Fruit fly (Drosophila melanogaster) whole organism, prepupa: ENCODE measurements around the gene CG8665.
A peak's percentile ranks its signal among the peaks of the same experiment; 100 is the strongest.

ENCODE experiments used
- Blimp-1 ChIP-seq: fragments of 200-800 bp; sonication (Bioruptor generic); optimal IDR thresholded peaks from 3 replicates; lab custom pipeline; 2017; ENCODE audit warnings: missing biosample characterization, missing genetic modification characterization, mild to moderate bottlenecking, moderate library complexity, missing genetic modification reagents
- CG10631 ChIP-seq: fragments of 200-800 bp; sonication (Bioruptor generic); optimal IDR thresholded peaks from 2 replicates; lab custom pipeline; 2016; ENCODE audit warnings: missing biosample characterization, missing genetic modification characterization
- CG10669 ChIP-seq: fragments of 200-800 bp; sonication (Bioruptor generic); optimal IDR thresholded peaks from 3 replicates; lab custom pipeline; 2018; ENCODE audit warnings: missing biosample characterization, mild to moderate bottlenecking, missing genetic modification characterization, moderate library complexity
- CG11762 ChIP-seq: fragments of 200-800 bp; sonication (Bioruptor generic); optimal IDR thresholded peaks from 3 replicates; lab custom pipeline; 2016; ENCODE audit warnings: missing biosample characterization, missing genetic modification characterization; ENCODE audit not compliant: insufficient read depth
- CG11902 ChIP-seq: fragments of 200-800 bp; sonication (Bioruptor generic); optimal IDR thresholded peaks from 3 replicates; lab custom pipeline; 2016; ENCODE audit warnings: missing biosample characterization, missing genetic modification characterization
- CG1621 ChIP-seq: fragments of 200-800 bp; sonication (Bioruptor generic); optimal IDR thresholded peaks from 3 replicates; lab custom pipeline; 2018; ENCODE audit warnings: missing biosample characterization, mild to moderate bottlenecking, missing genetic modification characterization
- CG16779 ChIP-seq: fragments of 200-800 bp; sonication (Bioruptor generic); optimal IDR thresholded peaks from 3 replicates; lab custom pipeline; 2017; ENCODE audit warnings: missing biosample characterization, mild to moderate bottlenecking, missing genetic modification characterization
- CG3032 ChIP-seq: fragments of 200-800 bp; optimal IDR thresholded peaks from 2 replicates; lab custom pipeline; 2019; ENCODE audit warnings: missing biosample characterization, mild to moderate bottlenecking, missing genetic modification characterization, moderate library complexity
- CG34406 ChIP-seq: fragments of 200-800 bp; sonication (Bioruptor generic); optimal IDR thresholded peaks from 3 replicates; lab custom pipeline; 2016; ENCODE audit warnings: missing biosample characterization, missing genetic modification characterization
- CG4318 ChIP-seq: fragments of 200-800 bp; sonication (Bioruptor generic); optimal IDR thresholded peaks from 3 replicates; lab custom pipeline; 2017; ENCODE audit warnings: missing biosample characterization, mild to moderate bottlenecking, missing genetic modification characterization
- CG6163 ChIP-seq: fragments of 200-800 bp; sonication (Bioruptor generic); IDR thresholded peaks from 3 replicates; pipeline ENCODE4 v1.3.6; 2022; ENCODE audit warnings: missing biosample characterization, missing genetic modification characterization
- CG6276 ChIP-seq: fragments of 200-800 bp; sonication (Bioruptor generic); optimal IDR thresholded peaks from 2 replicates; lab custom pipeline; 2017; ENCODE audit warnings: missing biosample characterization, mild to moderate bottlenecking, missing genetic modification characterization
- CG6792 ChIP-seq: fragments of 200-800 bp; sonication (Bioruptor generic); optimal IDR thresholded peaks from 3 replicates; lab custom pipeline; 2016; ENCODE audit warnings: missing biosample characterization, missing genetic modification characterization
- CG6808 ChIP-seq: fragments of 200-800 bp; sonication (Bioruptor generic); optimal IDR thresholded peaks from 3 replicates; lab custom pipeline; 2017; ENCODE audit warnings: missing biosample characterization, missing genetic modification characterization, mild to moderate bottlenecking, moderate library complexity, missing genetic modification reagents
- CG9139 ChIP-seq: fragments of 200-800 bp; sonication (Bioruptor generic); optimal IDR thresholded peaks from 3 replicates; lab custom pipeline; 2017; ENCODE audit warnings: missing biosample characterization, mild to moderate bottlenecking, missing genetic modification characterization
- Eip78C ChIP-seq: fragments of 200-800 bp; sonication (Bioruptor generic); peaks from one replicate; lab custom pipeline; 2016; ENCODE audit warnings: missing biosample characterization, missing genetic modification characterization
- Ets21C ChIP-seq: fragments of 200-800 bp; sonication (Bioruptor generic); optimal IDR thresholded peaks from 3 replicates; lab custom pipeline; 2016; ENCODE audit warnings: missing biosample characterization, missing genetic modification characterization
- Ets96B ChIP-seq: fragments of 200-800 bp; optimal IDR thresholded peaks from 2 replicates; lab custom pipeline; 2019; ENCODE audit warnings: missing biosample characterization, mild to moderate bottlenecking, missing genetic modification characterization, moderate library complexity
- Hr39 ChIP-seq: fragments of 200-800 bp; sonication (Bioruptor generic); optimal IDR thresholded peaks from 2 replicates; lab custom pipeline; 2016; ENCODE audit warnings: missing biosample characterization, missing genetic modification characterization
- Lpt ChIP-seq: fragments of 200-800 bp; sonication (Bioruptor generic); optimal IDR thresholded peaks from 3 replicates; lab custom pipeline; 2016; ENCODE audit warnings: missing biosample characterization, missing genetic modification characterization
- OdsH ChIP-seq: fragments of 200-800 bp; sonication (Bioruptor generic); optimal IDR thresholded peaks from 3 replicates; lab custom pipeline; 2016; ENCODE audit warnings: missing biosample characterization, missing genetic modification characterization
- Smox ChIP-seq: fragments of 200-800 bp; sonication (Bioruptor generic); optimal IDR thresholded peaks from 3 replicates; lab custom pipeline; 2016; ENCODE audit warnings: missing biosample characterization, missing genetic modification characterization
- Sox102F ChIP-seq: fragments of 200-800 bp; sonication (Bioruptor generic); optimal IDR thresholded peaks from 2 replicates; lab custom pipeline; 2016; ENCODE audit warnings: missing biosample characterization, mild to moderate bottlenecking, missing genetic modification characterization
- Sox14 ChIP-seq: fragments of 200-800 bp; sonication (Bioruptor generic); optimal IDR thresholded peaks from 3 replicates; lab custom pipeline; 2016; ENCODE audit warnings: missing biosample characterization, missing genetic modification characterization
- Sox15 ChIP-seq: fragments of 200-800 bp; sonication (Bioruptor generic); optimal IDR thresholded peaks from 3 replicates; lab custom pipeline; 2016; ENCODE audit warnings: missing biosample characterization, missing genetic modification characterization
- achi ChIP-seq: fragments of 200-800 bp; sonication (Bioruptor generic); optimal IDR thresholded peaks from 3 replicates; lab custom pipeline; 2016; ENCODE audit warnings: missing biosample characterization, missing genetic modification characterization
- cyc ChIP-seq: fragments of 200-800 bp; sonication (Bioruptor generic); optimal IDR thresholded peaks from 3 replicates; lab custom pipeline; 2016; ENCODE audit warnings: missing biosample characterization, missing genetic modification characterization
- eg ChIP-seq: fragments of 200-800 bp; sonication (Bioruptor generic); IDR thresholded peaks from 3 replicates; pipeline ENCODE4 v1.3.6; 2022; ENCODE audit warnings: missing biosample characterization, missing genetic modification characterization
- esn ChIP-seq: fragments of 200-800 bp; sonication (Bioruptor generic); optimal IDR thresholded peaks from 2 replicates; lab custom pipeline; 2016; ENCODE audit warnings: missing biosample characterization, mild to moderate bottlenecking, missing genetic modification characterization, moderate library complexity
- fd59A ChIP-seq: fragments of 200-800 bp; sonication (Bioruptor generic); optimal IDR thresholded peaks from 2 replicates; lab custom pipeline; 2017; ENCODE audit warnings: missing biosample characterization, mild to moderate bottlenecking, missing genetic modification characterization, missing genetic modification reagents
- fd85E ChIP-seq: fragments of 200-800 bp; sonication (Bioruptor generic); optimal IDR thresholded peaks from 3 replicates; lab custom pipeline; 2016; ENCODE audit warnings: missing biosample characterization, missing genetic modification characterization
- fkh ChIP-seq: fragments of 200-800 bp; sonication (Bioruptor generic); optimal IDR thresholded peaks from 3 replicates; lab custom pipeline; 2017; ENCODE audit warnings: missing biosample characterization, mild to moderate bottlenecking, missing genetic modification characterization, moderate library complexity
- lz ChIP-seq: fragments of 200-800 bp; sonication (Bioruptor generic); optimal IDR thresholded peaks from 3 replicates; lab custom pipeline; 2016; ENCODE audit warnings: missing biosample characterization, missing genetic modification characterization
- net ChIP-seq: fragments of 200-800 bp; sonication (Bioruptor generic); optimal IDR thresholded peaks from 3 replicates; lab custom pipeline; 2016; ENCODE audit warnings: missing biosample characterization, missing genetic modification characterization
- pdm3 ChIP-seq: fragments of 200-800 bp; sonication (Bioruptor generic); optimal IDR thresholded peaks from 3 replicates; lab custom pipeline; 2016; ENCODE audit warnings: missing biosample characterization, missing genetic modification characterization
- ss ChIP-seq, 2 experiments: fragments of 200-800 bp; sonication (Bioruptor generic); optimal IDR thresholded peaks; 2 replicates in 1 of 2; 3 replicates in 1 of 2; lab custom pipeline; 2017 to 2018; ENCODE audit warnings: mild to moderate bottlenecking in 2 of 2, missing biosample characterization in 2 of 2, missing genetic modification characterization in 2 of 2, moderate library complexity in 1 of 2
- topi ChIP-seq: fragments of 200-800 bp; sonication (Bioruptor generic); optimal IDR thresholded peaks from 3 replicates; lab custom pipeline; 2016; ENCODE audit warnings: missing biosample characterization, missing genetic modification characterization

CG8665 gene

dm6 chr2L:21330823-21331222, 40.2 kb upstream of the CG8665 start:
- TF ChIP-seq CG6792 (GFP tag; lab: Kevin White, UChicago) (no peak), Blimp-1 (no peak), CG1621 (tag; lab: Kevin White, UChicago) (no peak), Eip78C (no peak), CG9139 (GFP tag; lab: Kevin White, UChicago) (no peak), Sox14 (GFP tag; lab: Kevin White, UChicago) (no peak), CG6808 (no peak), achi (GFP tag; lab: Kevin White, UChicago) (no peak)

DNA sequence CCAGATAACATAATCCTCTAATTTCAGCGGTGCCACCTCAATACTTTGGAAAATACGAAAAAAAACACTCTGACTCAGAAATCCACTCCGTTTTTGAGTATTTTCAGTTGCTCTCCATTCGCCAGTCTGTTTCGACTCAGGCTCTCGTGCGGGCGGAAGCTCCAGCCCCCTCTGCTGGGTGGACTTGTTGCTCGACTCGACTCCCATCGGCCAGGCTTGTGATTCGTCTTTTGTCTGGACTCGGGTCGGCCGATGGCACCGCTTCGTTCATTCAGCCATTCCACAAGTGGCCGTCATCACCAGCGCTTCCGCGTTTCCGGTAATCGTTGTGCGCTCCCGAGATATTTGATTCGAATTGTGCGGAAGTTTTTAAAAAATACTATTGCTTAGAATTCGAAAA, 39.5 kb upstream of the CG8665 start, which contains the start of gene dimm:
dimm (plus strand) TSS at position 255 of the 400 bp plus-strand sequence.
- no peak for TF ChIP-seq CG6163 (GFP tag; lab: Robert Waterston, UW)
- no peak for TF ChIP-seq CG10669

dm6 chr2L:21341706-21342105, 29.3 kb upstream of the CG8665 start:
- TF ChIP-seq CG6792 (GFP tag; lab: Kevin White, UChicago): no peak
- no peak for TF ChIP-seq fd59A (GFP tag; lab: Kevin White, UChicago)
- no peak for TF ChIP-seq CG11762 (GFP tag; lab: Kevin White, UChicago)
- TF ChIP-seq CG6276 (GFP tag; lab: Kevin White, UChicago): no peak
- no peak for TF ChIP-seq Sox102F (GFP tag; lab: Kevin White, UChicago)
- no peak for TF ChIP-seq CG1621 (tag; lab: Kevin White, UChicago)
- no peak for TF ChIP-seq CG4318 (GFP tag; lab: Kevin White, UChicago)
- TF ChIP-seq CG11902 (GFP tag; lab: Kevin White, UChicago): no peak
- TF ChIP-seq topi: no peak
- TF ChIP-seq esn (GFP tag; lab: Kevin White, UChicago): no peak
- no peak for TF ChIP-seq achi (GFP tag; lab: Kevin White, UChicago)
- no peak for TF ChIP-seq pdm3
- TF ChIP-seq CG6163 (GFP tag; lab: Robert Waterston, UW): no peak
- no peak for TF ChIP-seq OdsH
- TF ChIP-seq Lpt (GFP tag; lab: Kevin White, UChicago): no peak
- no peak for TF ChIP-seq Sox15 (GFP tag; lab: Kevin White, UChicago)
- no peak for TF ChIP-seq Ets96B (tag; lab: Kevin White, UChicago)
- no peak for TF ChIP-seq CG10669
- no peak for TF ChIP-seq ss (GFP tag; optimal IDR thresholded peaks at IDR 0.05; lab: Kevin White, UChicago)
- no peak for TF ChIP-seq Eip78C

dm6 chr2L:21344203-21344753, 26.7 kb upstream of the CG8665 start, which contains the start of gene Tsp39D:
TSS of gene Tsp39D (plus strand) at chr2L:21344607.
- TF ChIP-seq cyc (GFP tag; lab: Kevin White, UChicago): peak; percentile 14
- no peak for TF ChIP-seq eg
- peak; percentile 29 for TF ChIP-seq topi
- TF ChIP-seq Ets21C (GFP tag; lab: Kevin White, UChicago): peak; percentile 22
- no peak for TF ChIP-seq CG3032
- peak; percentile 82 for TF ChIP-seq Eip78C
- TF ChIP-seq esn (GFP tag; lab: Kevin White, UChicago): peak; percentile 2
- peak; percentile 10 for TF ChIP-seq Smox
- peak; percentile 27 for TF ChIP-seq lz (GFP tag; lab: Kevin White, UChicago)
- TF ChIP-seq CG34406 (GFP tag; lab: Kevin White, UChicago): no peak
- TF ChIP-seq CG10631 (GFP tag; lab: Kevin White, UChicago): peak; percentile 17
- TF ChIP-seq, all 60 proteins: peak for 8

- no peak for TF ChIP-seq fd85E (GFP tag; lab: Kevin White, UChicago)
- no peak for TF ChIP-seq Smox
- no peak for TF ChIP-seq eg
- no peak for TF ChIP-seq CG16779
- TF ChIP-seq net (GFP tag; lab: Kevin White, UChicago): no peak
- no peak for TF ChIP-seq Blimp-1
- no peak for TF ChIP-seq fkh (GFP tag; lab: Kevin White, UChicago)
- no peak for TF ChIP-seq Hr39 (GFP tag; lab: Kevin White, UChicago)
These were observed 10.1 kb upstream of the CG8665 start, which contains the start of gene dtr for dm6 chr2L:21360916-21361315. TSS of gene dtr (plus strand) at chr2L:21361216.
